Worm (Caenorhabditis elegans): Measurements from ENCODE around the gene wdr-5.1.
A peak's percentile ranks its signal among the peaks of the same experiment; 100 is the strongest.

wdr-5.1 gene

DNA sequence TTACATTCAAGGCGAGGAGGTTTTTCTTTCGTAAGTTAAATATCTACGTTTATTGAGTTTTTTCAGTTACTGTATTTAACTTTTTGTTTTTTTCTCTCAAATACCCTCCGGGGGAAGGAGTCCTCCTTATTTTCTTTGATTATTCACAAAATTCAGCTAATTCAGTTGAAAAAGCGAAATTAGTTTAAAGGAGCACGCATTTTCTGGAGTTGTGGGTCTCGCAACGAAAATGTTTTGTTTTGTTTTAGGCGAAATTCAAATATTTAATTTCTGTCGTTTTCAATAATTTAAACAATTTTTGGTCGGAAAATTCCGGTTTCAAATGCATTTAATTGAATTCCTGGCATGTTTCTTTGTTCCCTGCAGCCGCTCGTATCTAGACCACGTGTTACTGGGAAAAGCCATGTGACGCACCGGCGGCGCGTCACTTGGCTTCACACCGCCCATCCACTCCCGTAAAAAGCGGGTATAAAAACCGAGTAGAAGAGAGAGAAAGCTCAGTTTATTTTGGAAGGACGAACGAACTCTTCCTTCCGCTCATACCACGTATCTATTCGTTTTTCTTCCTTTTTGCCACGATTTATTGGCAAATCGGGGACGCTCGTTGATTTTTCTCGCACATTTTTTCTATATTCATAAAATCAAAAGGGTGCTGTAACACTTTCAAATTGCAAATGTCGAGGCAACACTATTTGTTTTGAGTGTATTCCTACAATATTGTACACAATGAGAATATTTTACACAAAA lies 30.6 kb downstream of the wdr-5.1 start:
- TF ChIP-seq ceh-43 (GFP tag; optimal IDR thresholded peaks at IDR 0.05), result no peak
- peak; percentile 37 for TF ChIP-seq sptf-1 (tag; optimal IDR thresholded peaks at IDR 0.05)
- TF ChIP-seq hlh-1 (tag; optimal IDR thresholded peaks at IDR 0.05), result peak; percentile 88

DNA sequence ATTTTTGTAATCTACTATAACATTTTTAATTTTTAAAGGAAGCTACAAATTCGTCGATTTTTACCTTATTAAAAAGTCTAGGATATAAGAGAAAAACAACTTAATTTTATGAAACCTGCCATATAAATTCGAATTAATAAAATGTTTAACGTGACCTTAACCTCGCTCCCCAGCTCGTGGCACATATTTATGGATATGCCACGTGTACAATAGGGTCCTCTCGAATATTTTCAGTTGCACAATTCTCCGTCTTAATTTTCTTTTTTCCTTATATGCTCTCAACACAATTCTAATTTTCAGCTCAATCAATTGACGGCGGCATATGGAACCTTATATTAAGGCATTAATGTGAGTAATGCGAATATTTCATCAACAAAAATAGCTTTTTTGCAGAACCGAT lies 31.2 kb downstream of the wdr-5.1 start, which contains the start of gene F34D10.4:
Gene F34D10.4, plus strand, starts transcription at position 301 of the 400 bp plus-strand sequence.
- TF ChIP-seq unc-62 (GFP tag; optimal IDR thresholded peaks at IDR 0.05), result no peak
- TF ChIP-seq blmp-1 (tag; optimal IDR thresholded peaks at IDR 0.05), result no peak
- no peak for TF ChIP-seq pha-4 (tag; optimal IDR thresholded peaks at IDR 0.05)
- TF ChIP-seq cnd-1 (tag; optimal IDR thresholded peaks at IDR 0.05), result no peak
- TF ChIP-seq M03D4.4 (tag; optimal IDR thresholded peaks at IDR 0.05), result no peak
- TF ChIP-seq lin-13 (tag; optimal IDR thresholded peaks at IDR 0.05), result no peak
- TF ChIP-seq nhr-76 (tag; optimal IDR thresholded peaks at IDR 0.05), result no peak
- no peak for TF ChIP-seq zip-8 (tag; optimal IDR thresholded peaks at IDR 0.05)
- TF ChIP-seq nhr-28 (tag; optimal IDR thresholded peaks at IDR 0.05), result no peak
- TF ChIP-seq drap-1 (GFP tag; optimal IDR thresholded peaks at IDR 0.05), result no peak
- no peak for TF ChIP-seq unc-120 (tag; optimal IDR thresholded peaks at IDR 0.05; ENCODE audit: poor library complexity, severe bottlenecking)
- TF ChIP-seq ceh-83 (GFP tag; optimal IDR thresholded peaks at IDR 0.05), result no peak
- TF ChIP-seq hlh-1 (tag; optimal IDR thresholded peaks at IDR 0.05), result no peak
- no peak for TF ChIP-seq ceh-39 (tag; optimal IDR thresholded peaks at IDR 0.05)

DNA sequence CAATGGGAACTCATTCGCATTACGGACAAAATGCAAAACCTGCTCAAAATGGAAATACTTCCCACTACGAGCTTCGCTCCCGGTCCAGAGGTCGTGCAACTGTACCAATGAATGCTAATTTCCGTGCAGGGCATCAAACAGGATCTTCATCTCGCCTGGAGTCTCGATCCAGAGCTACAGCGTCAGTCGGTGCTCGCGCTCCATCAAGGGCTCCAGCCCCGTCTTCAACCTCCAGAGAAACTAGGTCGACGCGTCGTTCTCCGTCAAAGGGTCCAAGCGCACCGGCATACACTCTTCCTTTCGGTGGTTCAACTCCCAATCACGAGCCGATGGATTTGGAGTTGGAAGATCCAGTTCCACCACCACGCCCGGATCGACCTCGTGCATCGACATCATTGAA lies 32.7 kb downstream of the wdr-5.1 start:
- TF ChIP-seq pha-4 (tag; optimal IDR thresholded peaks at IDR 0.05) (no peak), zip-8 (tag; optimal IDR thresholded peaks at IDR 0.05) (no peak), bed-3 (GFP tag; optimal IDR thresholded peaks at IDR 0.05) (no peak), ceh-83 (GFP tag; optimal IDR thresholded peaks at IDR 0.05) (no peak), lin-32 (GFP tag; optimal IDR thresholded peaks at IDR 0.05) (no peak), mab-5 (tag; optimal IDR thresholded peaks at IDR 0.05) (no peak), elt-1 (tag; optimal IDR thresholded peaks at IDR 0.05; ENCODE audit: borderline replicate concordance, insufficient read depth) (no peak), ces-1 (GFP tag; optimal IDR thresholded peaks at IDR 0.05) (no peak), unc-62 (GFP tag; optimal IDR thresholded peaks at IDR 0.05) (no peak), nhr-28 (tag; optimal IDR thresholded peaks at IDR 0.05) (no peak), nhr-12 (tag; optimal IDR thresholded peaks at IDR 0.05) (no peak), nhr-76 (tag; optimal IDR thresholded peaks at IDR 0.05) (no peak), nhr-237 (tag; optimal IDR thresholded peaks at IDR 0.05) (no peak)

DNA sequence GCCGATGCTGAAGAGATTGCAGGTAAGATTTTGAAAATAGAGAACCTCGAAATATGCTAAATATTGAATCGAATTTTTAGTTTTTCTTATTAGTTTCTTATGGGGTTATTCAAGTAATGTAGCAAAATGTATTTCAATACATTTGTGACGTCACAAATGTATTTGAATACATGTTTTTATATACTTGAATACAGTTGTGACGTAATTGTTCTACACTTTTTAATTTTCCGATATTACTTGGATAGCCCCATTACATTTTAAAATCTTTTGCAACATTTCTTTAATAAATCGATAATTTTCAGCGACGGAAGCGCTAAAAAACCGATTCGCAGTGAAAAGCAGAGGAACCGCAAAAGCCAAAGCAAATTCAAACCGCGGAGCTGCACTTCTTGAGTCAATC lies 33.2 kb downstream of the wdr-5.1 start:
- TF ChIP-seq zip-8 (tag; optimal IDR thresholded peaks at IDR 0.05) (peak; percentile 90), flh-1 (GFP tag; optimal IDR thresholded peaks at IDR 0.05) (no peak)

DNA sequence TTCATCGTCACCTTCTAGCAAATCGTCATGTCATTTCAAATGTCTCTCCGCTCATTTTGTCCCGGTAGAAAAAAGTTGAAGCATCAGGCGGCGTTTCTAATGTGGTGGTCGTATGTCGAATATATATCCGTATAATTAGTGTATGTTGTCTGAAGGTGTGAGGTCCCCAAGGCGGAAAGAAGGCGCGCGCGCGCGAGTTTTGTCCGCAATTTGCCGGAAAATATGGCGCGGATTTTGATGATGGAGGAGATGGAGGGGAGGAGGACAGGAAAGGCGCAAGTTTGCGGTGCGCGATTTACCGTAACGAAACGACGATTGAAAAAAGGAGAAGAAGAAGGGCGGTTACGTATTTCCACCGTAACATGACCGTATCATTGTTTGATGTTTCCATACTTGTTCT lies 37.0 kb downstream of the wdr-5.1 start:
- no peak for TF ChIP-seq blmp-1 (tag; optimal IDR thresholded peaks at IDR 0.05)
- TF ChIP-seq ceh-83 (GFP tag; optimal IDR thresholded peaks at IDR 0.05), result no peak
- no peak for TF ChIP-seq cnd-1 (tag; optimal IDR thresholded peaks at IDR 0.05)
- no peak for TF ChIP-seq elt-1 (tag; optimal IDR thresholded peaks at IDR 0.05; ENCODE audit: borderline replicate concordance, insufficient read depth)
- no peak for TF ChIP-seq nhr-28 (tag; optimal IDR thresholded peaks at IDR 0.05)
- TF ChIP-seq pha-4 (tag; optimal IDR thresholded peaks at IDR 0.05), result no peak
- no peak for TF ChIP-seq flh-1 (GFP tag; optimal IDR thresholded peaks at IDR 0.05)
- no peak for TF ChIP-seq ces-1 (GFP tag; optimal IDR thresholded peaks at IDR 0.05)
- TF ChIP-seq M03D4.4 (tag; optimal IDR thresholded peaks at IDR 0.05), result no peak
- TF ChIP-seq elt-3 (tag; optimal IDR thresholded peaks at IDR 0.05), result no peak
- TF ChIP-seq hlh-1 (tag; optimal IDR thresholded peaks at IDR 0.05), result no peak
- no peak for TF ChIP-seq ceh-43 (GFP tag; optimal IDR thresholded peaks at IDR 0.05)
- no peak for TF ChIP-seq nhr-237 (tag; optimal IDR thresholded peaks at IDR 0.05)
- no peak for TF ChIP-seq sptf-1 (tag; optimal IDR thresholded peaks at IDR 0.05)
- TF ChIP-seq lin-32 (GFP tag; optimal IDR thresholded peaks at IDR 0.05), result no peak
- no peak for TF ChIP-seq mep-1 (tag; optimal IDR thresholded peaks at IDR 0.05)

DNA sequence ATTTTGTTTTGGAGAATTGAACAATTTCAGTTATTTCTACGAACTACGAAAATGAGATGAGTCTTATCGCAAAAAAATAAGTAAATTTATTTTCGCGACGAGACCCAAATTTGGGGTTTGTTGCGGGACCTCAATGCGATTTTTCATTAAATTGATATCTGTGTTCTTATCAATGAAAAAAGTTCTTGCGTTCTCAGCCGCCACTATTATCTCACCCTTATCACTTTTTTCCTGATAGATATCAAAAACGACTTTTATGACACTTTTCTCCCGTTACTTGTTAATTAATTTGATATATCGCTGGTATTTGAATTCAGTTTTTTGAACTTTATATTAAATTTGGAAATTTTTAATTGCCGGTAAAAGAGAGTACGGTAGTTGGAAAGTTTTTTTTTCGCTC lies 38.3 kb downstream of the wdr-5.1 start:
- no peak for TF ChIP-seq mep-1 (tag; optimal IDR thresholded peaks at IDR 0.05)
- no peak for TF ChIP-seq nhr-237 (tag; optimal IDR thresholded peaks at IDR 0.05)
- TF ChIP-seq M03D4.4 (tag; optimal IDR thresholded peaks at IDR 0.05), result no peak
- no peak for TF ChIP-seq pha-4 (tag; optimal IDR thresholded peaks at IDR 0.05)
- no peak for TF ChIP-seq nhr-2 (tag; optimal IDR thresholded peaks at IDR 0.05)
- no peak for TF ChIP-seq snpc-4 (tag; optimal IDR thresholded peaks at IDR 0.05)
- no peak for TF ChIP-seq unc-120 (tag; optimal IDR thresholded peaks at IDR 0.05; ENCODE audit: poor library complexity, severe bottlenecking)
- no peak for TF ChIP-seq lin-32 (GFP tag; optimal IDR thresholded peaks at IDR 0.05)
- no peak for TF ChIP-seq elt-3 (tag; optimal IDR thresholded peaks at IDR 0.05)
- no peak for TF ChIP-seq lin-13 (tag; optimal IDR thresholded peaks at IDR 0.05)
- TF ChIP-seq ztf-11 (tag; optimal IDR thresholded peaks at IDR 0.05), result no peak
- no peak for TF ChIP-seq sptf-1 (tag; optimal IDR thresholded peaks at IDR 0.05)
- TF ChIP-seq nhr-12 (tag; optimal IDR thresholded peaks at IDR 0.05), result no peak
